Fruit fly (Drosophila melanogaster): ENCODE results near the gene Serinc.

The Serinc gene

dm6 chr3L:16393700-16394099 lies 18.8 kb upstream of the Serinc start (continued):
- no peak for TF ChIP-seq CrebB (tag; optimal IDR thresholded peaks at IDR 0.05)
- no peak for TF ChIP-seq CG11456 (GFP tag; IDR thresholded peaks at IDR 0.05)
- TF ChIP-seq sug (tag; optimal IDR thresholded peaks at IDR 0.05): peak; percentile 5

- TF ChIP-seq repo (GFP tag; optimal IDR thresholded peaks at IDR 0.05): no peak
- TF ChIP-seq vvl (GFP tag; IDR thresholded peaks at IDR 0.05): peak; percentile 65; the same call in 1 of the 2 replicates
- peak; percentile 77 for TF ChIP-seq Deaf1 (tag; optimal IDR thresholded peaks at IDR 0.05)
- TF ChIP-seq Rfx (GFP tag; IDR thresholded peaks at IDR 0.05): 0 out of 2 replicates have a peak, but pooled peaks have one; percentile 22
- peak; percentile 40 for TF ChIP-seq CG5180 (GFP tag; optimal IDR thresholded peaks at IDR 0.05)
- TF ChIP-seq slbo (GFP tag; IDR thresholded peaks at IDR 0.05): 0 out of 2 replicates have a peak, but pooled peaks have one; percentile 25
- TF ChIP-seq Rx (GFP tag; IDR thresholded peaks at IDR 0.05): 0 out of 2 replicates have a peak, but pooled peaks have one; percentile 10
- 0 out of 4 replicates have a peak, but pooled peaks have one; percentile 60 for TF ChIP-seq chinmo (GFP tag; IDR thresholded peaks at IDR 0.05; ENCODE audit: partially characterized antibody)
- TF ChIP-seq CG30020 (tag; optimal IDR thresholded peaks at IDR 0.05): no peak
Measured at dm6 chr3L:16394506-16394905, 18.0 kb upstream of the Serinc start, which contains the start of gene Gagr. Gagr (plus strand) TSS chr3L:16394586.

dm6 chr3L:16400175-16400574 lies 12.3 kb upstream of the Serinc start, which contains the start of gene CG44836:
CG44836 (minus strand) TSS chr3L:16400275.
- TF ChIP-seq CG2116 (GFP tag; optimal IDR thresholded peaks at IDR 0.05) (no peak), ab (GFP tag; optimal IDR thresholded peaks at IDR 0.05) (no peak), E2f2 (GFP tag; IDR thresholded peaks at IDR 0.05) (no peak), CG7987 (GFP tag; optimal IDR thresholded peaks at IDR 0.05) (no peak), Lpt (GFP tag; optimal IDR thresholded peaks at IDR 0.05) (no peak), Scr (GFP tag; IDR thresholded peaks at IDR 0.05; ENCODE audit: partially characterized antibody) (no peak), zf30C (GFP tag; optimal IDR thresholded peaks at IDR 0.05) (no peak), CG9727 (GFP tag; optimal IDR thresholded peaks at IDR 0.05) (no peak), CG17912 (GFP tag; optimal IDR thresholded peaks at IDR 0.05) (no peak), CG12071 (GFP tag; optimal IDR thresholded peaks at IDR 0.05) (no peak), odd (GFP tag; optimal IDR thresholded peaks at IDR 0.05) (no peak), CG17612 (GFP tag; IDR thresholded peaks at IDR 0.05) (no peak), Eip74EF (GFP tag; optimal IDR thresholded peaks at IDR 0.05) (no peak)

- no peak for TF ChIP-seq CG14710 (tag; optimal IDR thresholded peaks at IDR 0.05)
- TF ChIP-seq exex (tag; optimal IDR thresholded peaks at IDR 0.05): peak; percentile 49
- no peak for TF ChIP-seq Neu2 (GFP tag; optimal IDR thresholded peaks at IDR 0.05; ENCODE audit: borderline replicate concordance)
- TF ChIP-seq sob (GFP tag; IDR thresholded peaks at IDR 0.05): peak; percentile 15; the same call in 1 of the 2 replicates
- TF ChIP-seq CG6813 (GFP tag; optimal IDR thresholded peaks at IDR 0.05): no peak
- no peak for TF ChIP-seq z (GFP tag; IDR thresholded peaks at IDR 0.05)
- no peak for TF ChIP-seq E2f2 (GFP tag; IDR thresholded peaks at IDR 0.05)
- peak; percentile 24 for TF ChIP-seq mirr (GFP tag; optimal IDR thresholded peaks at IDR 0.05)
- peak; percentile 77; the same call in 1 of the 3 replicates for TF ChIP-seq CG2199 (GFP tag; IDR thresholded peaks at IDR 0.05)
- TF ChIP-seq eve (GFP tag; optimal IDR thresholded peaks at IDR 0.05): no peak
- TF ChIP-seq sens (GFP tag): peak; percentile 52
- TF ChIP-seq amos (GFP tag; IDR thresholded peaks at IDR 0.05; ENCODE audit: partially characterized antibody): no peak
- TF ChIP-seq CG4282 (GFP tag; optimal IDR thresholded peaks at IDR 0.05): no peak
- no peak for TF ChIP-seq eyg (GFP tag; optimal IDR thresholded peaks at IDR 0.05)
- TF ChIP-seq Fer2 (tag; optimal IDR thresholded peaks at IDR 0.05): no peak
- no peak for TF ChIP-seq Blimp-1 (GFP tag; optimal IDR thresholded peaks at IDR 0.05)
- TF ChIP-seq bbx (GFP tag; IDR thresholded peaks at IDR 0.05; ENCODE audit: partially characterized antibody): peak; percentile 39; the same call in 1 of the 2 replicates
- no peak for TF ChIP-seq al (GFP tag; IDR thresholded peaks at IDR 0.05)
- no peak for TF ChIP-seq trh (GFP tag; optimal IDR thresholded peaks at IDR 0.05)
- peak; percentile 9 for TF ChIP-seq CG15514 (GFP tag; optimal IDR thresholded peaks at IDR 0.05)
- TF ChIP-seq CG13894 (tag; optimal IDR thresholded peaks at IDR 0.05): no peak
Measured at dm6 chr3L:16402253-16402652, 10.3 kb upstream of the Serinc start.

Measured in whole organism, embryonic.